Worm (Caenorhabditis elegans) whole organism, L4/young adult: ENCODE data around the gene let-23.

Experiments
- W03F9.2 ChIP-seq: fragments of 150-350 bp; optimal IDR thresholded peaks from 2 replicates; lab custom pipeline; 2014; ENCODE audit warnings: missing biosample characterization, missing genetic modification characterization
- dao-5 ChIP-seq: sonication (generic microtip); optimal IDR thresholded peaks from 2 replicates; lab custom pipeline; 2016; ENCODE audit warnings: missing genotype, missing genetic modification characterization, moderate library complexity, missing compliant biosample characterization
- him-1 ChIP-seq: sonication (generic microtip); optimal IDR thresholded peaks from 2 replicates; lab custom pipeline; 2016; ENCODE audit warnings: missing genotype, missing genetic modification reagents, missing genetic modification characterization, missing compliant biosample characterization

Gene let-23

ce11 chrII:9197212-9197611 lies at the start of gene let-23:
TSS of gene let-23 (plus strand) at chrII:9197512.
- TF ChIP-seq him-1 (tag; lab: Kevin White, UChicago) (no peak), W03F9.2 (tag; lab: Kevin White, UChicago) (no peak), dao-5 (no peak)

ce11 chrII:9148079-9148478 lies 49.2 kb upstream of the let-23 start:
- TF ChIP-seq him-1 (tag; lab: Kevin White, UChicago) (no peak), dao-5 (no peak), W03F9.2 (tag; lab: Kevin White, UChicago) (no peak)

- TF ChIP-seq dao-5, result no peak
- TF ChIP-seq W03F9.2 (tag; lab: Kevin White, UChicago), result no peak
- no peak for TF ChIP-seq him-1 (tag; lab: Kevin White, UChicago)
These were observed 45.1 kb upstream of the let-23 start, which contains the start of gene col-78 for ce11 chrII:9152231-9152630. TSS of gene col-78 (plus strand) at chrII:9152531.

ce11 chrII:9154339-9154738 lies 43.0 kb upstream of the let-23 start:
- TF ChIP-seq W03F9.2 (tag; lab: Kevin White, UChicago) (no peak), dao-5 (no peak), him-1 (tag; lab: Kevin White, UChicago) (no peak)

- TF ChIP-seq him-1 (tag; lab: Kevin White, UChicago) (no peak), dao-5 (no peak), W03F9.2 (tag; lab: Kevin White, UChicago) (no peak)
These were observed 41.0 kb upstream of the let-23 start for ce11 chrII:9156277-9156676.

- TF ChIP-seq dao-5 (no peak), W03F9.2 (tag; lab: Kevin White, UChicago) (no peak), him-1 (tag; lab: Kevin White, UChicago) (no peak)
These were observed 40.2 kb upstream of the let-23 start for ce11 chrII:9157125-9157524.

ce11 chrII:9158029-9158428 lies 39.3 kb upstream of the let-23 start, which contains the start of gene oac-54:
TSS of gene oac-54 (plus strand) at chrII:9158111.
- no peak for TF ChIP-seq him-1 (tag; lab: Kevin White, UChicago)
- TF ChIP-seq dao-5, result no peak
- TF ChIP-seq W03F9.2 (tag; lab: Kevin White, UChicago), result no peak

ce11 chrII:9160197-9160806 lies 37.0 kb upstream of the let-23 start:
- TF ChIP-seq W03F9.2 (tag; lab: Kevin White, UChicago), result no peak
- no peak for TF ChIP-seq dao-5
- TF ChIP-seq him-1 (tag; lab: Kevin White, UChicago), result no peak

ce11 chrII:9161023-9161422 lies 36.3 kb upstream of the let-23 start, which contains the start of gene rhy-1:
TSS of gene rhy-1 (plus strand) at chrII:9161379.
- no peak for TF ChIP-seq dao-5
- TF ChIP-seq him-1 (tag; lab: Kevin White, UChicago), result no peak
- no peak for TF ChIP-seq W03F9.2 (tag; lab: Kevin White, UChicago)

ce11 chrII:9163348-9163747 lies 34.0 kb upstream of the let-23 start:
- TF ChIP-seq him-1 (tag; lab: Kevin White, UChicago) (no peak), W03F9.2 (tag; lab: Kevin White, UChicago) (no peak), dao-5 (no peak)

ce11 chrII:9165762-9166460 lies 31.4 kb upstream of the let-23 start, which contains the start of gene W07A12.8:
TSS of gene W07A12.8 (minus strand) at chrII:9165812.
- TF ChIP-seq W03F9.2 (tag; lab: Kevin White, UChicago) (no peak), dao-5 (no peak), him-1 (tag; lab: Kevin White, UChicago) (no peak)

ce11 chrII:9167730-9168129 lies 29.6 kb upstream of the let-23 start, which contains the start of gene T23G7.3:
TSS of gene T23G7.3 (minus strand) at chrII:9167830.
- TF ChIP-seq him-1 (tag; lab: Kevin White, UChicago), result no peak

ce11 chrII:9169450-9169960 lies 27.8 kb upstream of the let-23 start, which contains the start of gene dpl-1:
TSS of gene dpl-1 (plus strand) at chrII:9169910.
- TF ChIP-seq him-1 (tag; lab: Kevin White, UChicago), result no peak
- peak; percentile 10 for TF ChIP-seq W03F9.2 (tag; lab: Kevin White, UChicago)

- TF ChIP-seq him-1 (tag; lab: Kevin White, UChicago) (no peak), W03F9.2 (tag; lab: Kevin White, UChicago) (no peak), dao-5 (no peak)
These were observed 27.3 kb upstream of the let-23 start for ce11 chrII:9170048-9170447.
